Fruit fly (Drosophila melanogaster) whole organism, wandering third instar larva: ENCODE results near the gene CG11095.

ENCODE experiments used
- Abd-B ChIP-seq: fragments of >200 bp; optimal IDR thresholded peaks from 2 replicates; lab custom pipeline; 2017; ENCODE audit warnings: missing biosample characterization, missing genetic modification characterization
- CG32264 ChIP-seq: fragments of 200-800 bp; sonication (Bioruptor generic); optimal IDR thresholded peaks from 2 replicates; lab custom pipeline; 2016; ENCODE audit warnings: missing biosample characterization, missing genetic modification characterization
- CG9705 ChIP-seq: fragments of 200-800 bp; sonication (Bioruptor generic); optimal IDR thresholded peaks from 2 replicates; lab custom pipeline; 2018; ENCODE audit warnings: missing biosample characterization, mild to moderate bottlenecking, missing genetic modification characterization
- CrebA ChIP-seq: fragments of 200-800 bp; sonication (Bioruptor generic); optimal IDR thresholded peaks from 2 replicates; lab custom pipeline; 2016; ENCODE audit warnings: missing biosample characterization, mild to moderate bottlenecking, missing genetic modification characterization, borderline replicate concordance
- Dfd ChIP-seq: fragments of >200 bp; optimal IDR thresholded peaks from 2 replicates; lab custom pipeline; 2017; ENCODE audit warnings: missing biosample characterization, missing genetic modification characterization
- Dif ChIP-seq: fragments of 200-275, 200-300 bp; sonication (Bioruptor generic); optimal IDR thresholded peaks from 2 replicates; lab custom pipeline; 2018; ENCODE audit warnings: missing biosample characterization, missing genetic modification characterization; ENCODE audit not compliant: partially characterized antibody
- GATAd ChIP-seq: sonication (Bioruptor generic); optimal IDR thresholded peaks from 2 replicates; lab custom pipeline; 2016; ENCODE audit warnings: missing biosample characterization, missing genetic modification characterization
- HLH106 ChIP-seq: fragments of 200-800 bp; optimal IDR thresholded peaks from 3 replicates; lab custom pipeline; 2019; ENCODE audit warnings: missing biosample characterization, mild to moderate bottlenecking, missing genetic modification characterization, moderate library complexity
- Hnf4 ChIP-seq: fragments of 200-800 bp; sonication (Bioruptor generic); optimal IDR thresholded peaks from 2 replicates; lab custom pipeline; 2016; ENCODE audit warnings: missing biosample characterization, mild to moderate bottlenecking, missing genetic modification characterization
- Hr78 ChIP-seq: fragments of >200 bp; optimal IDR thresholded peaks from 2 replicates; lab custom pipeline; 2017; ENCODE audit warnings: missing biosample characterization, missing genetic modification characterization
- Hr83 ChIP-seq: fragments of 200-300 bp; sonication (Bioruptor generic); optimal IDR thresholded peaks from 2 replicates; lab custom pipeline; 2016; ENCODE audit warnings: missing biosample characterization, mild to moderate bottlenecking, missing genetic modification characterization, moderate library complexity; ENCODE audit not compliant: poor library complexity, severe bottlenecking
- Jra ChIP-seq: sonication (Bioruptor generic); optimal IDR thresholded peaks from 2 replicates; lab custom pipeline; 2016; ENCODE audit warnings: missing biosample characterization, missing genetic modification characterization
- Mio ChIP-seq: sonication (Bioruptor generic); optimal IDR thresholded peaks from 2 replicates; lab custom pipeline; 2016; ENCODE audit warnings: missing biosample characterization, missing genetic modification characterization
- Myc ChIP-seq: fragments of >200 bp; optimal IDR thresholded peaks from 2 replicates; lab custom pipeline; 2017
- N ChIP-seq: fragments of >200 bp; optimal IDR thresholded peaks from 2 replicates; lab custom pipeline; 2018; ENCODE audit warnings: missing biosample characterization, missing external identifiers, missing genetic modification characterization
- OdsH ChIP-seq: fragments of 200-800 bp; sonication (Bioruptor generic); optimal IDR thresholded peaks from 2 replicates; lab custom pipeline; 2016; ENCODE audit warnings: missing biosample characterization, mild to moderate bottlenecking, missing genetic modification characterization
- Rel ChIP-seq, 2 experiments: fragments of 200-800 bp; sonication (Bioruptor generic) in 1 of 2; optimal IDR thresholded peaks; 2 replicates in 1 of 2; 3 replicates in 1 of 2; lab custom pipeline; 2016 to 2019; ENCODE audit warnings: mild to moderate bottlenecking in 2 of 2, missing biosample characterization in 2 of 2, missing genetic modification characterization in 2 of 2, moderate library complexity in 1 of 2
- Sp1 ChIP-seq: fragments of 200-800 bp; sonication (Bioruptor generic); optimal IDR thresholded peaks from 3 replicates; lab custom pipeline; 2019; ENCODE audit warnings: missing biosample characterization, mild to moderate bottlenecking, missing genetic modification characterization, moderate library complexity
- Vsx2 ChIP-seq: fragments of 200-300, 225-300 bp; sonication (Bioruptor generic); optimal IDR thresholded peaks from 2 replicates; lab custom pipeline; 2018; ENCODE audit warnings: missing biosample characterization, missing genetic modification characterization; ENCODE audit not compliant: partially characterized antibody
- br ChIP-seq: fragments of 200-800 bp; sonication (Bioruptor generic); optimal IDR thresholded peaks from 2 replicates; lab custom pipeline; 2016; ENCODE audit warnings: missing biosample characterization, missing genetic modification characterization
- brk ChIP-seq: fragments of 200-800 bp; sonication (Bioruptor generic); optimal IDR thresholded peaks from 2 replicates; lab custom pipeline; 2016; ENCODE audit warnings: missing biosample characterization, mild to moderate bottlenecking, missing genetic modification characterization
- dl ChIP-seq, 2 experiments: fragments of 175-275, 200-275 bp in 1 of 2; fragments of 200-275 bp in 1 of 2; sonication (Bioruptor generic); optimal IDR thresholded peaks; lab custom pipeline; 2018; ENCODE audit warnings: mild to moderate bottlenecking in 2 of 2, missing biosample characterization in 2 of 2, missing genetic modification characterization in 2 of 2, moderate library complexity in 2 of 2; ENCODE audit not compliant: partially characterized antibody in 2 of 2, insufficient read depth in 1 of 2
- dmrt93B ChIP-seq: fragments of 200-800 bp; sonication (Bioruptor generic); optimal IDR thresholded peaks from 2 replicates; lab custom pipeline; 2018; ENCODE audit warnings: missing biosample characterization, mild to moderate bottlenecking, missing genetic modification characterization
- dsf ChIP-seq: sonication (Bioruptor generic); optimal IDR thresholded peaks from 2 replicates; lab custom pipeline; 2016; ENCODE audit warnings: missing biosample characterization, missing genetic modification characterization, borderline replicate concordance
- ey ChIP-seq: fragments of 200-800 bp; sonication (Bioruptor generic); optimal IDR thresholded peaks from 2 replicates; lab custom pipeline; 2016; ENCODE audit warnings: missing biosample characterization, missing genetic modification characterization
- foxo ChIP-seq, 2 experiments: fragments of 200-800 bp; sonication (Bioruptor generic); optimal IDR thresholded peaks; 2 replicates in 1 of 2; 3 replicates in 1 of 2; lab custom pipeline; 2016 to 2017; ENCODE audit warnings: missing biosample characterization in 2 of 2, missing genetic modification characterization in 2 of 2
- fru ChIP-seq: fragments of 200-800 bp; sonication (Bioruptor generic); optimal IDR thresholded peaks from 3 replicates; lab custom pipeline; 2016; ENCODE audit warnings: missing biosample characterization, mild to moderate bottlenecking, missing genetic modification characterization
- h ChIP-seq: fragments of 200-800 bp; sonication (Bioruptor generic); optimal IDR thresholded peaks from 3 replicates; lab custom pipeline; 2016; ENCODE audit warnings: missing biosample characterization, mild to moderate bottlenecking, missing genetic modification characterization
- jim ChIP-seq: fragments of 175-275, 200-325 bp; sonication (Bioruptor generic); optimal IDR thresholded peaks from 2 replicates; lab custom pipeline; 2016; ENCODE audit warnings: missing biosample characterization, mild to moderate bottlenecking, missing genetic modification characterization
- lola ChIP-seq: fragments of >200 bp; optimal IDR thresholded peaks from 2 replicates; lab custom pipeline; 2017; ENCODE audit warnings: missing biosample characterization, missing genetic modification characterization
- pan ChIP-seq: fragments of >200 bp; optimal IDR thresholded peaks from 2 replicates; lab custom pipeline; 2017
- psq ChIP-seq: fragments of 200-800 bp; sonication (Bioruptor generic); optimal IDR thresholded peaks from 3 replicates; lab custom pipeline; 2017; ENCODE audit warnings: missing biosample characterization, mild to moderate bottlenecking, missing genetic modification characterization, moderate library complexity
- rgr ChIP-seq: fragments of 200-800 bp; sonication (Bioruptor generic); optimal IDR thresholded peaks from 3 replicates; lab custom pipeline; 2016; ENCODE audit warnings: missing biosample characterization, mild to moderate bottlenecking, missing genetic modification characterization
- sage ChIP-seq: fragments of 200-800 bp; sonication (Bioruptor generic); optimal IDR thresholded peaks from 2 replicates; lab custom pipeline; 2016; ENCODE audit warnings: missing biosample characterization, mild to moderate bottlenecking, missing genetic modification characterization
- sv ChIP-seq: fragments of 200-800 bp; sonication (Bioruptor generic); optimal IDR thresholded peaks from 3 replicates; lab custom pipeline; 2016; ENCODE audit warnings: missing biosample characterization, missing genetic modification characterization
- tai ChIP-seq: sonication (Bioruptor generic); optimal IDR thresholded peaks from 2 replicates; lab custom pipeline; 2016; ENCODE audit warnings: missing biosample characterization, missing genetic modification characterization
- usp ChIP-seq: fragments of >200 bp; optimal IDR thresholded peaks from 2 replicates; lab custom pipeline; 2017; ENCODE audit warnings: missing biosample characterization, missing genetic modification characterization
- woc ChIP-seq: sonication (Bioruptor generic); optimal IDR thresholded peaks from 2 replicates; lab custom pipeline; 2016; ENCODE audit warnings: missing biosample characterization, mild to moderate bottlenecking, missing genetic modification characterization

Gene CG11095

dm6 chrX:13781739-13782502 lies 29.6 kb upstream of the CG11095 start, which contains the start of the genes CtsB and amrt:
Gene CtsB (minus strand): TSS chrX:13782170.
Gene amrt (plus strand): TSS chrX:13782459.
- no peak for TF ChIP-seq pan (lab: Kevin White, UChicago)
- no peak for TF ChIP-seq Vsx2 (GFP tag; lab: Kevin White, UChicago)
- no peak for TF ChIP-seq Abd-B (GFP tag; lab: Kevin White, UChicago)
- no peak for TF ChIP-seq Dif
- no peak for TF ChIP-seq lola
- TF ChIP-seq jim (GFP tag; lab: Kevin White, UChicago) = peak; percentile 58
- TF ChIP-seq psq = peak; percentile 37
- TF ChIP-seq dl (GFP tag; optimal IDR thresholded peaks at IDR 0.05; lab: Kevin White, UChicago; ENCODE audit: insufficient read depth in 1 of 2, partially characterized antibody in 2 of 2) = no peak
- TF ChIP-seq dmrt93B = peak; percentile 55
- peak; percentile 48 for TF ChIP-seq Jra (GFP tag; lab: Kevin White, UChicago)
- no peak for TF ChIP-seq Hr83 (GFP tag; lab: Kevin White, UChicago)
- TF ChIP-seq ey (GFP tag; lab: Kevin White, UChicago) = peak; percentile 57
- peak; percentile 45 for TF ChIP-seq br (GFP tag; lab: Kevin White, UChicago)
- no peak for TF ChIP-seq sage
- TF ChIP-seq HLH106 = peak; percentile 64
- no peak for TF ChIP-seq sv
- peak; percentile 93 for TF ChIP-seq woc
- TF ChIP-seq N = no peak
- TF ChIP-seq CG9705 (GFP tag; lab: Kevin White, UChicago) = peak; percentile 57
- peak; percentile 7 for TF ChIP-seq Myc (lab: Kevin White, UChicago)
- no peak for TF ChIP-seq Mio (GFP tag; lab: Kevin White, UChicago)
- TF ChIP-seq h (GFP tag; lab: Kevin White, UChicago) = peak; percentile 64
- TF ChIP-seq usp = no peak
- peak; percentile 64 for TF ChIP-seq Hnf4 (GFP tag; lab: Kevin White, UChicago)
- peak; percentile 65 for TF ChIP-seq fru
- TF ChIP-seq brk = no peak
- no peak for TF ChIP-seq Dfd (GFP tag; lab: Kevin White, UChicago)
- TF ChIP-seq Hr78 (GFP tag; lab: Kevin White, UChicago) = no peak
- peak; percentile 46 for TF ChIP-seq tai (GFP tag; lab: Kevin White, UChicago)
- peak; percentile 55 for TF ChIP-seq rgr (GFP tag; lab: Kevin White, UChicago)
- TF ChIP-seq foxo (GFP tag; optimal IDR thresholded peaks at IDR 0.05; lab: Kevin White, UChicago) = peak in 1 of 2 experiments; percentile 69
- peak; percentile 47 for TF ChIP-seq CrebA (GFP tag; lab: Kevin White, UChicago)
- TF ChIP-seq dsf (GFP tag; lab: Kevin White, UChicago) = no peak
- TF ChIP-seq GATAd (GFP tag; lab: Kevin White, UChicago) = peak; percentile 38
- TF ChIP-seq CG32264 (GFP tag; lab: Kevin White, UChicago) = no peak
- peak; percentile 75 for TF ChIP-seq Sp1
- no peak for TF ChIP-seq Rel (GFP tag; optimal IDR thresholded peaks at IDR 0.05; lab: Kevin White, UChicago)
- TF ChIP-seq Rel (tag; optimal IDR thresholded peaks at IDR 0.05; lab: Kevin White, UChicago) = peak; percentile 48
- peak; percentile 31 for TF ChIP-seq OdsH

DNA sequence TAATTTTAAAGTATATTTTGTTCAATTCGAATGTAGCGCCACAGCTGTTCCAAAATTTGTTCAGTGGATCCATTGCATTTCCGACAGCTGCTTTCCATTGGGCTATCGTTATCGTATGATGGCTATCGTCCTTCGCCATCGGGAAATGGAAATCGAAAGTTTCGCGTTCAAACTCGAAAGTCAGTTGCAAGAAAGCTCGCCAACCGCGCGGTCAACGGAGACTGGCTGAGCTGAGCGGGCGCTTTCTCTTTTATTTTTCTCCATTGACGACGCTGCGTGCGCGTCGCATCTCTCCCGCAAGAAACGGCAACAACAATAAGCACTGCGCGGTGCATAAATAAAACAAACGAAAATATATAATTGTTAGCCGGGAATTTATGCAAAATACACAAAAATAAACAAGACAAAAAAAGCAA lies 27.9 kb upstream of the CG11095 start, which contains the start of gene inaE:
inaE (plus strand) TSS at position 181 of the 416 bp plus-strand sequence.
- TF ChIP-seq h (GFP tag; lab: Kevin White, UChicago) (peak; percentile 16), usp (no peak), Hr78 (GFP tag; lab: Kevin White, UChicago) (peak; percentile 60), pan (lab: Kevin White, UChicago) (no peak), Rel (GFP tag; optimal IDR thresholded peaks at IDR 0.05; lab: Kevin White, UChicago) (no peak), Rel (tag; optimal IDR thresholded peaks at IDR 0.05; lab: Kevin White, UChicago) (peak; percentile 18), dl (GFP tag; optimal IDR thresholded peaks at IDR 0.05; lab: Kevin White, UChicago; ENCODE audit: insufficient read depth in 1 of 2, partially characterized antibody in 2 of 2) (peak in 1 of 2 experiments; percentile 6), woc (no peak), foxo (GFP tag; optimal IDR thresholded peaks at IDR 0.05; lab: Kevin White, UChicago) (peak in 1 of 2 experiments; percentile 14), OdsH (no peak), lola (no peak), N (peak; percentile 96), Abd-B (GFP tag; lab: Kevin White, UChicago) (peak; percentile 61), Dif (peak; percentile 41), Vsx2 (GFP tag; lab: Kevin White, UChicago) (peak; percentile 9), br (GFP tag; lab: Kevin White, UChicago) (no peak), rgr (GFP tag; lab: Kevin White, UChicago) (peak; percentile 9), Sp1 (peak; percentile 26), psq (no peak), brk (no peak)
